Worm (Caenorhabditis elegans) whole organism, L4 larva: ENCODE results near the gene nuo-3.

Experiments
- T26A8.4 ChIP-seq: fragments of 200-800 bp; sonication (Bioruptor generic); IDR thresholded peaks from 2 replicates; pipeline ENCODE4 v1.3.6; 2022; ENCODE audit warnings: missing genetic modification characterization, missing compliant biosample characterization
- Y75B8A.6 ChIP-seq: fragments of 200-800 bp; sonication (Bioruptor generic); IDR thresholded peaks from 2 replicates; pipeline ENCODE4 v1.3.6; 2022; ENCODE audit warnings: missing genetic modification reagents, missing genetic modification characterization, missing compliant biosample characterization
- ZK337.2 ChIP-seq: fragments of 200-800 bp; sonication (Bioruptor generic); IDR thresholded peaks from 2 replicates; pipeline ENCODE4 v1.3.6; 2022; ENCODE audit warnings: missing genetic modification reagents, missing genetic modification characterization, missing compliant biosample characterization
- ama-1 ChIP-seq: fragments of 150-350 bp; optimal IDR thresholded peaks from 2 replicates; lab custom pipeline; 2014; ENCODE audit warnings: inconsistent platforms, mixed read lengths
- arid-1 ChIP-seq: fragments of 200-800 bp; sonication (Bioruptor generic); conservative IDR thresholded peaks from 2 replicates; pipeline ENCODE4 v1.3.6; 2022; ENCODE audit warnings: missing genetic modification reagents, missing genetic modification characterization, missing compliant biosample characterization
- attf-4 ChIP-seq: sonication (generic microtip); optimal IDR thresholded peaks from 3 replicates; lab custom pipeline; 2017; ENCODE audit warnings: missing biosample characterization, missing genetic modification characterization
- ceh-28 ChIP-seq: fragments of 150-350 bp; optimal IDR thresholded peaks from 2 replicates; lab custom pipeline; 2014; ENCODE audit warnings: missing biosample characterization, missing genetic modification reagents, missing genetic modification characterization
- ceh-44 ChIP-seq: fragments of 200-800 bp; sonication (Bioruptor generic); IDR thresholded peaks from 2 replicates; pipeline ENCODE4 v1.3.6; 2022; ENCODE audit warnings: missing genetic modification reagents, missing genetic modification characterization, missing compliant biosample characterization
- ceh-82 ChIP-seq: sonication (generic microtip); optimal IDR thresholded peaks from 2 replicates; lab custom pipeline; 2017; ENCODE audit warnings: missing biosample characterization, missing genetic modification characterization
- ces-1 ChIP-seq: fragments of 150-350 bp; sonication (generic microtip); optimal IDR thresholded peaks from 4 replicates; lab custom pipeline; 2014; ENCODE audit warnings: missing biosample characterization, missing genetic modification reagents, missing genetic modification characterization
- daf-16 ChIP-seq, 3 experiments: sonication (generic microtip); optimal IDR thresholded peaks; 2 replicates each; lab custom pipeline; 2016 to 2017; ENCODE audit warnings: missing genetic modification characterization in 3 of 3, missing genetic modification reagents in 3 of 3, mild to moderate bottlenecking in 2 of 3, missing compliant biosample characterization in 2 of 3, missing biosample characterization in 1 of 3, moderate library complexity in 1 of 3
- dmd-9 ChIP-seq: fragments of 200-800 bp; sonication (Bioruptor generic); IDR thresholded peaks from 2 replicates; pipeline ENCODE4 v1.3.6; 2022; ENCODE audit warnings: missing genetic modification reagents, missing genetic modification characterization, missing compliant biosample characterization
- dve-1 ChIP-seq: sonication (generic microtip); optimal IDR thresholded peaks from 2 replicates; lab custom pipeline; 2017; ENCODE audit warnings: antibody characterized with exemption, mild to moderate bottlenecking, missing genetic modification characterization, missing compliant biosample characterization; ENCODE audit not compliant: insufficient read depth
- egl-27 ChIP-seq: sonication (generic microtip); optimal IDR thresholded peaks from 3 replicates; lab custom pipeline; 2017; ENCODE audit warnings: missing biosample characterization, missing genetic modification reagents, missing genetic modification characterization
- fos-1 ChIP-seq: fragments of 150-350 bp; optimal IDR thresholded peaks from 2 replicates; lab custom pipeline; 2014; ENCODE audit warnings: missing biosample characterization, missing genetic modification characterization
- lim-7 ChIP-seq: fragments of 200-800 bp; sonication (Bioruptor generic); IDR thresholded peaks from 2 replicates; pipeline ENCODE4 v1.3.6; 2022; ENCODE audit warnings: missing genetic modification characterization, missing compliant biosample characterization
- lin-15B ChIP-seq: fragments of 150-350 bp; sonication (generic microtip); optimal IDR thresholded peaks from 3 replicates; lab custom pipeline; 2014; ENCODE audit warnings: missing biosample characterization, missing genetic modification characterization
- lin-29 ChIP-seq: fragments of 200-800 bp; sonication (Bioruptor generic); IDR thresholded peaks from 2 replicates; pipeline ENCODE4 v1.3.6; 2022; ENCODE audit warnings: missing genetic modification reagents, missing genetic modification characterization, missing compliant biosample characterization
- lin-38 ChIP-seq: fragments of 200-800 bp; sonication (Bioruptor generic); IDR thresholded peaks from 2 replicates; pipeline ENCODE4 v1.3.6; 2022; ENCODE audit warnings: missing genetic modification reagents, missing genetic modification characterization, missing compliant biosample characterization
- lsy-2 ChIP-seq, 2 experiments: fragments of 150-350 bp in 1 of 2; sonication (generic microtip) in 1 of 2; optimal IDR thresholded peaks; 2 replicates each; lab custom pipeline; 2014 to 2017; ENCODE audit warnings: missing biosample characterization in 2 of 2, missing genetic modification characterization in 2 of 2
- madf-9 ChIP-seq: fragments of 200-800 bp; sonication (Bioruptor generic); conservative IDR thresholded peaks from 2 replicates; pipeline ENCODE4 v1.3.6; 2022; ENCODE audit warnings: missing genetic modification reagents, missing genetic modification characterization, missing compliant biosample characterization
- mdl-1 ChIP-seq, 2 experiments: fragments of 150-350 bp in 1 of 2; sonication (generic microtip) in 1 of 2; optimal IDR thresholded peaks; 2 replicates each; lab custom pipeline; 2014 to 2017; ENCODE audit warnings: missing biosample characterization in 2 of 2, missing genetic modification characterization in 2 of 2
- mep-1 ChIP-seq: fragments of 150-350 bp; sonication (generic microtip); optimal IDR thresholded peaks from 3 replicates; lab custom pipeline; 2014; ENCODE audit warnings: missing biosample characterization, missing genetic modification characterization
- mes-2 ChIP-seq: sonication (generic microtip); optimal IDR thresholded peaks from 2 replicates; lab custom pipeline; 2016; ENCODE audit warnings: missing genotype, mild to moderate bottlenecking, missing genetic modification characterization, missing compliant biosample characterization; ENCODE audit not compliant: poor library complexity, severe bottlenecking
- nhr-11 ChIP-seq: fragments of 150-350 bp; optimal IDR thresholded peaks from 2 replicates; lab custom pipeline; 2014; ENCODE audit warnings: missing biosample characterization, missing genetic modification characterization
- nhr-25 ChIP-seq: sonication (generic microtip); optimal IDR thresholded peaks from 2 replicates; lab custom pipeline; 2017; ENCODE audit warnings: missing genetic modification characterization, mild to moderate bottlenecking, missing compliant biosample characterization, antibody characterized with exemption, moderate library complexity, borderline replicate concordance; ENCODE audit not compliant: insufficient read depth
- nhr-28 ChIP-seq: fragments of 150-350 bp; optimal IDR thresholded peaks from 2 replicates; lab custom pipeline; 2014; ENCODE audit warnings: missing biosample characterization, missing genetic modification characterization
- nhr-41 ChIP-seq: fragments of 200-800 bp; sonication (Bioruptor generic); IDR thresholded peaks from 2 replicates; pipeline ENCODE4 v1.3.6; 2022; ENCODE audit warnings: missing genetic modification reagents, missing genetic modification characterization, missing compliant biosample characterization
- nhr-48 ChIP-seq: sonication (generic microtip); optimal IDR thresholded peaks from 2 replicates; lab custom pipeline; 2016; ENCODE audit warnings: mild to moderate bottlenecking, missing genetic modification characterization, missing compliant biosample characterization
- nhr-76 ChIP-seq: fragments of 150-350 bp; optimal IDR thresholded peaks from 2 replicates; lab custom pipeline; 2014; ENCODE audit warnings: missing biosample characterization, missing genetic modification characterization
- pha-4 ChIP-seq, 2 experiments: fragments of 150-350 bp in 1 of 2; fragments of 200-800 bp in 1 of 2; sonication (Bioruptor generic) in 1 of 2; IDR thresholded peaks in 1 of 2; optimal IDR thresholded peaks in 1 of 2; 2 replicates each; pipeline versions ENCODE4 v1.3.6 to Lab custom; 2014 to 2022; ENCODE audit warnings: missing genetic modification characterization in 2 of 2, missing genetic modification reagents in 2 of 2, missing biosample characterization in 1 of 2, missing compliant biosample characterization in 1 of 2
- pqm-1 ChIP-seq: sonication (generic microtip); optimal IDR thresholded peaks from 2 replicates; lab custom pipeline; 2017; ENCODE audit warnings: missing biosample characterization, missing genetic modification characterization
- sdz-12 ChIP-seq: fragments of 200-800 bp; sonication (Bioruptor generic); optimal IDR thresholded peaks from 2 replicates; lab custom pipeline; 2018; ENCODE audit warnings: mild to moderate bottlenecking, missing genetic modification characterization, missing compliant biosample characterization
- snpc-1.2 ChIP-seq: fragments of 200-800 bp; sonication (Bioruptor generic); IDR thresholded peaks from 2 replicates; pipeline ENCODE4 v1.3.6; 2022; ENCODE audit warnings: missing genetic modification reagents, missing genetic modification characterization, missing compliant biosample characterization
- spr-1 ChIP-seq: sonication (generic microtip); optimal IDR thresholded peaks from 2 replicates; lab custom pipeline; 2016; ENCODE audit warnings: mild to moderate bottlenecking, missing genetic modification characterization, missing compliant biosample characterization
- unc-39 ChIP-seq: sonication (generic microtip); optimal IDR thresholded peaks from 2 replicates; lab custom pipeline; 2017; ENCODE audit warnings: missing biosample characterization, missing genetic modification characterization
- unc-62 ChIP-seq, 3 experiments: fragments of 150-350 bp in 1 of 3; sonication (generic microtip); optimal IDR thresholded peaks in 2 of 3; peaks in 1 of 3; 1 replicate in 1 of 3; 2 replicates in 2 of 3; lab custom pipeline; 2014 to 2017; ENCODE audit warnings: missing biosample characterization in 3 of 3, missing genetic modification characterization in 3 of 3, missing genetic modification reagents in 3 of 3, missing genotype in 1 of 3
- vab-7 ChIP-seq: fragments of 200-800 bp; sonication (Bioruptor generic); IDR thresholded peaks from 2 replicates; pipeline ENCODE4 v1.3.6; 2022; ENCODE audit warnings: missing genetic modification reagents, missing genetic modification characterization, missing compliant biosample characterization
- zfp-3 ChIP-seq: fragments of 200-800 bp; sonication (Bioruptor generic); conservative IDR thresholded peaks from 2 replicates; pipeline ENCODE4 v1.3.6; 2022; ENCODE audit warnings: missing genetic modification reagents, missing genetic modification characterization, missing compliant biosample characterization
- ztf-11 ChIP-seq: fragments of 150-350 bp; optimal IDR thresholded peaks from 2 replicates; lab custom pipeline; 2014; ENCODE audit warnings: missing biosample characterization, missing genetic modification characterization

Gene nuo-3

DNA sequence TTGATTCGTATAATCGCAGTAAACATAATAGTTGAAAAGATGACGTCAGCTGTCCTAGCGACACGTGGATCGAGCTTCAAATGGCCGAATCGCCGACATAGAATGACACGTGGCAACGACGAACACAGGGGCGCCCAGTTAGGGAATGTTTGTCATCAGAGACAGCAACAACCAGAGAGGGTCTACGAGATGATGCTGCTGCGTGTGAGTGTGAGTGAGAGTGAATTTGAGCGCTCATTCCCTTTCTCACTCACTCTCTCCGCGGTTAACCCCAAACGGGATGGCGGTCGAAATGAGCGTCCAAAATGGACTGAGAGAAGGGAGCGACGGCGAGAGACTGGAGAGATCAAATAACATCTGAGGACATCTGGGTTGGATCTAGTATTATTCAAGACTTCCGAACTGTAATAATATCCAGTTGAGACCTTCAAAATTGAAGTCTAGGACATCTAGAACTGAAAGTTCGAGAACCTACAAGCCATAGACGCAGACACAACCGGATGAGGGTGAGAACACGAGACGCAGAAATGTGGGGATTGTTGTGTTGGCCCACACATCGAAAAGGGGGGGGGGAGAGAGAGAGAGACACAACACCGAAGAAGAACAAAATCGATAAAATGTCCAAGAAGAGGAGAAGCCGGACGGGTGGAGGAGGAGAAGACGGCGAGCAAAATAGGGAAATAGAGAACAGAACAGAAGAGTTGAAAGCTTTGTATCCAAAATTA lies 3.3 kb downstream of the nuo-3 start (continued):
- TF ChIP-seq snpc-1.2 (no peak), sdz-12 (GFP tag; lab: Kevin White, UChicago) (no peak), lim-7 (GFP tag; lab: Robert Waterston, UW) (no peak), vab-7 (GFP tag; lab: Robert Waterston, UW) (peak; percentile 33; the same call in 1 of the 2 replicates), T26A8.4 (0 out of 2 replicates have a peak, but pooled peaks have one; percentile 7), ama-1 (peak; percentile 71), lsy-2 (tag; optimal IDR thresholded peaks at IDR 0.05; lab: Kevin White, UChicago) (peak; percentile 49 to 68), dve-1 (tag; lab: Kevin White, UChicago) (peak; percentile 59), nhr-11 (tag; lab: Kevin White, UChicago) (peak; percentile 22), mdl-1 (tag; optimal IDR thresholded peaks at IDR 0.05; lab: Kevin White, UChicago) (peak; percentile 61 to 88), fos-1 (no peak), daf-16 (GFP tag; optimal IDR thresholded peaks at IDR 0.05; lab: Kevin White, UChicago) (no peak), daf-16 (tag; optimal IDR thresholded peaks at IDR 0.05; lab: Kevin White, UChicago) (peak; percentile 85), unc-62 (GFP tag; optimal IDR thresholded peaks at IDR 0.05 in 1 of 2; lab: Kevin White, UChicago) (peak in 1 of 2 experiments; percentile 69), unc-62 (tag; optimal IDR thresholded peaks at IDR 0.05; lab: Kevin White, UChicago) (no peak), ztf-11 (tag; lab: Kevin White, UChicago) (no peak), spr-1 (tag; lab: Kevin White, UChicago) (no peak), mes-2 (tag; lab: Kevin White, UChicago) (peak; percentile 74), ceh-44 (no peak), lin-15B (tag; lab: Kevin White, UChicago) (no peak), arid-1 (GFP tag; lab: Robert Waterston, UW) (0 out of 2 replicates have a peak, but pooled peaks have one; percentile 7), zfp-3 (GFP tag; lab: Robert Waterston, UW) (no peak), ces-1 (GFP tag; lab: Kevin White, UChicago) (no peak)
- TF ChIP-seq, all 104 proteins: peak for 38

DNA sequence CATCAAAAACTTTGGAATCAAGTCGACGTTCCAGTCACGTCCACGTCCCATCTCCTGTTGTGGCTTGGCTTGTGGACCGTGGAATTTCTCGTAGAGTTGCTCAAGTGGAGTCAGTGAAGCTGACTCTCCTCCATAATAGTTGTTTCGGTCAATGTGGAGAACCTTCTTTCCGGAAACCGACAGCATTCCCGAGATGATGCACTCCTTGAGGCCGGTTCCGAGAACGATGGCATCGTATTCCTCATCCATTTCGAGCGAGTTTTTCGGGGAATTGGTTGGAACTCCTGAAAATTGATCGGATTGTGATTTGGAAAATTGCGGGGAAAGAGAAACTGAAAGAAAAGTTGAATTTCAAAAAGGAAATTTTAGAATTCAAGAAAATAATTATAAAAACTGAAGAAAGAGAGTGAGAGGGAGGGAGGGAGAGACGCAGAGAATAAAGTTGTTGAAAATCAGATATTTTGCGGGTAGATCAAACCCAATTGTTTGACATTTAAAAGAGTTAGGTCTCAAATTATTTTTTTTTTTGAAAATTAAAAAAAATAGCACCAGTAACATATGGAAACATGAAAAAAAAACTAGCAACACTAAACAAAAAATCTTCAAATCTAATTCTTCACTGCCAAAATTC lies 4.6 kb downstream of the nuo-3 start, which contains the start of gene gdi-1:
Gene gdi-1, minus strand, starts transcription at position 286 of the 631 bp plus-strand sequence.
- TF ChIP-seq ceh-44 (no peak), madf-9 (0 out of 2 replicates have a peak, but pooled peaks have one; percentile 11), lin-38 (GFP tag; lab: Robert Waterston, UW) (0 out of 2 replicates have a peak, but pooled peaks have one; percentile 6), ama-1 (peak; percentile 56), daf-16 (GFP tag; optimal IDR thresholded peaks at IDR 0.05; lab: Kevin White, UChicago) (no peak), daf-16 (tag; optimal IDR thresholded peaks at IDR 0.05; lab: Kevin White, UChicago) (peak; percentile 3), mep-1 (tag; lab: Kevin White, UChicago) (peak; percentile 23), dmd-9 (0 out of 2 replicates have a peak, but pooled peaks have one; percentile 11), vab-7 (GFP tag; lab: Robert Waterston, UW) (no peak), egl-27 (no peak)

ce11 chrIV:14790579-14790978 lies 6.8 kb downstream of the nuo-3 start:
- peak; percentile 63 for TF ChIP-seq mep-1 (tag; lab: Kevin White, UChicago)
- TF ChIP-seq attf-4, result no peak
- TF ChIP-seq nhr-41 (GFP tag; lab: Robert Waterston, UW), result no peak
- no peak for TF ChIP-seq unc-39 (tag; lab: Kevin White, UChicago)
- no peak for TF ChIP-seq nhr-28 (tag; lab: Kevin White, UChicago)
- TF ChIP-seq pqm-1 (tag; lab: Kevin White, UChicago), result no peak
- TF ChIP-seq nhr-25 (tag; lab: Kevin White, UChicago), result no peak
- TF ChIP-seq daf-16 (GFP tag; optimal IDR thresholded peaks at IDR 0.05; lab: Kevin White, UChicago), result no peak
- TF ChIP-seq daf-16 (tag; optimal IDR thresholded peaks at IDR 0.05; lab: Kevin White, UChicago), result peak; percentile 39
- TF ChIP-seq dmd-9, result no peak
- peak; percentile 41; the same call in 1 of the 2 replicates for TF ChIP-seq pha-4 (GFP tag; IDR thresholded peaks at IDR 0.05; lab: Robert Waterston, UW)
- TF ChIP-seq pha-4 (tag; optimal IDR thresholded peaks at IDR 0.05; lab: Kevin White, UChicago), result no peak
- no peak for TF ChIP-seq nhr-76
- TF ChIP-seq lin-38 (GFP tag; lab: Robert Waterston, UW), result 0 out of 2 replicates have a peak, but pooled peaks have one; percentile 17
- TF ChIP-seq snpc-1.2, result peak; percentile 72
- no peak for TF ChIP-seq ces-1 (GFP tag; lab: Kevin White, UChicago)
- no peak for TF ChIP-seq nhr-48 (tag; lab: Kevin White, UChicago)
- TF ChIP-seq dve-1 (tag; lab: Kevin White, UChicago), result peak; percentile 9
- TF ChIP-seq ZK337.2, result no peak
- TF ChIP-seq sdz-12 (GFP tag; lab: Kevin White, UChicago), result no peak
- TF ChIP-seq Y75B8A.6 (GFP tag; lab: Robert Waterston, UW), result no peak
- TF ChIP-seq fos-1, result no peak
- TF ChIP-seq lin-29, result no peak
- TF ChIP-seq ceh-82 (tag; lab: Kevin White, UChicago), result no peak
- TF ChIP-seq ceh-28 (tag; lab: Kevin White, UChicago), result no peak
- peak; percentile 31 for TF ChIP-seq ama-1
